Fruit fly (Drosophila melanogaster) whole organism, adult: Measurements from ENCODE around the gene CG14851.
A peak's percentile ranks its signal among the peaks of the same experiment; 100 is the strongest.

Experiments
- CG12768 ChIP-seq: fragments of 200-800 bp; sonication (Bioruptor generic); optimal IDR thresholded peaks from 2 replicates; lab custom pipeline; 2017; ENCODE audit warnings: missing biosample characterization, missing genetic modification characterization, mild to moderate bottlenecking, moderate library complexity, missing genetic modification reagents
- CG14711 ChIP-seq: fragments of 200-800 bp; sonication (Bioruptor generic); optimal IDR thresholded peaks from 2 replicates; lab custom pipeline; 2018; ENCODE audit warnings: missing biosample characterization, mild to moderate bottlenecking, missing genetic modification characterization, moderate library complexity
- CG5204 ChIP-seq: fragments of 200-800 bp; sonication (Bioruptor generic); optimal IDR thresholded peaks from 2 replicates; lab custom pipeline; 2016; ENCODE audit warnings: missing biosample characterization, missing genetic modification characterization
- CG7045 ChIP-seq: fragments of 200-800 bp; sonication (Bioruptor generic); optimal IDR thresholded peaks from 2 replicates; lab custom pipeline; 2017; ENCODE audit warnings: missing biosample characterization, mild to moderate bottlenecking, missing genetic modification characterization
- CG7101 ChIP-seq: fragments of 200-800 bp; sonication (Bioruptor generic); optimal IDR thresholded peaks from 2 replicates; lab custom pipeline; 2018; ENCODE audit warnings: missing biosample characterization, mild to moderate bottlenecking, missing genetic modification characterization, moderate library complexity
- Hr96 ChIP-seq: fragments of 200-800 bp; sonication (Bioruptor generic); optimal IDR thresholded peaks from 2 replicates; lab custom pipeline; 2016; ENCODE audit warnings: missing biosample characterization, missing genetic modification characterization
- Mnt ChIP-seq: fragments of 200-800 bp; sonication (Bioruptor generic); optimal IDR thresholded peaks from 2 replicates; lab custom pipeline; 2016; ENCODE audit warnings: missing biosample characterization, mild to moderate bottlenecking, missing genetic modification characterization
- bab1 ChIP-seq: fragments of 200-800 bp; sonication (Bioruptor generic); optimal IDR thresholded peaks from 3 replicates; lab custom pipeline; 2019; ENCODE audit warnings: missing biosample characterization, mild to moderate bottlenecking, missing genetic modification characterization, moderate library complexity
- cic ChIP-seq: fragments of 200-800 bp; sonication (Bioruptor generic); optimal IDR thresholded peaks from 2 replicates; lab custom pipeline; 2017; ENCODE audit warnings: missing biosample characterization, mild to moderate bottlenecking, missing genetic modification characterization, moderate library complexity
- cnc ChIP-seq, 2 experiments: fragments of >200 bp; optimal IDR thresholded peaks; 2 replicates each; lab custom pipeline; 2017
- kay ChIP-seq: fragments of 200-800 bp; sonication (Bioruptor generic); peaks from one replicate; lab custom pipeline; 2016; ENCODE audit warnings: missing biosample characterization, missing genetic modification characterization, borderline replicate concordance
- pad ChIP-seq: fragments of 200-800 bp; sonication (Bioruptor generic); optimal IDR thresholded peaks from 3 replicates; lab custom pipeline; 2017; ENCODE audit warnings: missing biosample characterization, missing genetic modification characterization, mild to moderate bottlenecking, moderate library complexity, missing genetic modification reagents
- toe ChIP-seq: fragments of 200-800 bp; sonication (Bioruptor generic); optimal IDR thresholded peaks from 2 replicates; lab custom pipeline; 2016; ENCODE audit warnings: missing biosample characterization, missing genetic modification characterization

DNA sequence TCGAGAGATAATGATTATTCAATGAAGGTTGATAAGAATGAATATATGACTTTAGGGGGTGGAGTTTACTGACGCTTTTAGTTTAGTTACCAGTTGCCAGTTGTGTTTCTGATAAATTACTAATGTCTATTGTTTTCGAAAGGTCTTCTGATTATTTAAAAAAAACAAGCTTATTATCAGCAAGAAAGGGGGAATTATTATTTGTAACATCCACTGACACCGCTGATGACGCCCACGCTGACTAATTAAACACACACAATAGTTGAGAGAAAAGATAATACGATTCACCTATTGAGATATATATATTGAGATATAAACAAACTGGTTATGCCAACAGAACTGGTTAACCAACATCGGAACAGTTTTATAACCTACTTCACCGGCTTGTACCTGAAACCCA is 5.7 kb downstream of the CG14851 start:
- TF ChIP-seq pad (GFP tag; lab: Kevin White, UChicago) = no peak
- TF ChIP-seq CG12768 (GFP tag; lab: Kevin White, UChicago) = no peak
- TF ChIP-seq Mnt (GFP tag; lab: Kevin White, UChicago) = no peak
- no peak for TF ChIP-seq CG5204 (GFP tag; lab: Kevin White, UChicago)
- no peak for TF ChIP-seq bab1
- no peak for TF ChIP-seq cnc (optimal IDR thresholded peaks at IDR 0.05; lab: Kevin White, UChicago)
- TF ChIP-seq kay (GFP tag; lab: Kevin White, UChicago) = peak; percentile 97
- no peak for TF ChIP-seq CG14711 (tag; lab: Kevin White, UChicago)
- TF ChIP-seq cic (GFP tag; lab: Kevin White, UChicago) = peak; percentile 12
- no peak for TF ChIP-seq CG7045 (GFP tag; lab: Kevin White, UChicago)
- TF ChIP-seq toe (GFP tag; lab: Kevin White, UChicago) = no peak
- no peak for TF ChIP-seq Hr96 (GFP tag; lab: Kevin White, UChicago)
- TF ChIP-seq CG7101 (tag; lab: Kevin White, UChicago) = no peak
